ENCODE assay signal across 4 fruit fly cellular contexts in genomic region chr3L:680258-680657, dm6.
TF ChIP-seq lines count a peak whose summit lies in the region.

CG17129 (minus strand) TSS chr3L:680326.

TF ChIP-seq in whole organism, adult, 20 proteins besides CTCF, POLR2A, EP300 and RAD21 (continued from another document):
- TF ChIP-seq toe (GFP tag; optimal IDR thresholded peaks at IDR 0.05; lab: Kevin White, UChicago) (peak; percentile 57), ovo (GFP tag; optimal IDR thresholded peaks at IDR 0.05; lab: Kevin White, UChicago) (no peak)

TF ChIP-seq in whole organism, embryonic, 481 proteins besides CTCF, POLR2A, EP300 and RAD21 (continued from another document and continues in another):
- TF ChIP-seq hbn (GFP tag; IDR thresholded peaks at IDR 0.05; lab: Robert Waterston, UW; ENCODE audit: partially characterized antibody) (peak; percentile 99), CG7271 (tag; optimal IDR thresholded peaks at IDR 0.05; lab: Kevin White, UChicago) (no peak), Lim3 (GFP tag; IDR thresholded peaks at IDR 0.05; lab: Robert Waterston, UW) (no peak), Hr51 (GFP tag; optimal IDR thresholded peaks at IDR 0.05; lab: Kevin White, UChicago) (peak; percentile 50 to 61), CG7963 (GFP tag; IDR thresholded peaks at IDR 0.05; lab: Robert Waterston, UW; ENCODE audit: partially characterized antibody) (peak; percentile 89), cato (GFP tag; optimal IDR thresholded peaks at IDR 0.05; lab: Kevin White, UChicago; ENCODE audit: borderline replicate concordance) (peak; percentile 28), BtbVII (GFP tag; optimal IDR thresholded peaks at IDR 0.05; lab: Kevin White, UChicago) (peak; percentile 32), CG6272 (GFP tag; IDR thresholded peaks at IDR 0.05; lab: Robert Waterston, UW) (peak; percentile 89), CG8924 (tag; optimal IDR thresholded peaks at IDR 0.05; lab: Kevin White, UChicago) (peak; percentile 67), CG8388 (GFP tag; optimal IDR thresholded peaks at IDR 0.05; lab: Kevin White, UChicago) (peak; percentile 68), Antp (GFP tag; optimal IDR thresholded peaks at IDR 0.05; lab: Kevin White, UChicago) (peak; percentile 81), CG9609 (GFP tag; optimal IDR thresholded peaks at IDR 0.05; lab: Kevin White, UChicago) (peak; percentile 78), z (GFP tag; IDR thresholded peaks at IDR 0.05; lab: Robert Waterston, UW) (peak; percentile 97), CG9876 (GFP tag; optimal IDR thresholded peaks at IDR 0.05; lab: Kevin White, UChicago) (peak; percentile 5), pzg (GFP tag; optimal IDR thresholded peaks at IDR 0.05; lab: Kevin White, UChicago) (peak; percentile 66), ranshi (GFP tag; IDR thresholded peaks at IDR 0.05; lab: Robert Waterston, UW) (peak; percentile 72), ara (GFP tag; IDR thresholded peaks at IDR 0.05; lab: Robert Waterston, UW) (peak; percentile 82), sna (GFP tag; IDR thresholded peaks at IDR 0.05; lab: Robert Waterston, UW; ENCODE audit: partially characterized antibody) (peak; percentile 100), otp (GFP tag; IDR thresholded peaks at IDR 0.05; lab: Robert Waterston, UW) (0 out of 3 replicates have a peak, but pooled peaks have one; percentile 45), CG6683 (GFP tag; optimal IDR thresholded peaks at IDR 0.05; lab: Kevin White, UChicago) (peak; percentile 14), ttk (GFP tag; IDR thresholded peaks at IDR 0.05; lab: Robert Waterston, UW) (peak; percentile 73), CG31224 (GFP tag; IDR thresholded peaks at IDR 0.05; lab: Robert Waterston, UW) (peak; percentile 58), dmrt99B (tag; optimal IDR thresholded peaks at IDR 0.05; lab: Kevin White, UChicago) (peak; percentile 63), pnt (GFP tag; optimal IDR thresholded peaks at IDR 0.05; lab: Kevin White, UChicago) (peak; percentile 76), CG32772 (GFP tag; IDR thresholded peaks at IDR 0.05; lab: Robert Waterston, UW) (peak; percentile 67), E2f2 (GFP tag; IDR thresholded peaks at IDR 0.05; lab: Robert Waterston, UW) (peak; percentile 87), caup (GFP tag; optimal IDR thresholded peaks at IDR 0.05; lab: Kevin White, UChicago; ENCODE audit: severe bottlenecking) (peak; percentile 59), pros (GFP tag; optimal IDR thresholded peaks at IDR 0.05; lab: Kevin White, UChicago) (peak; percentile 45), HLH54F (GFP tag; optimal IDR thresholded peaks at IDR 0.05; lab: Kevin White, UChicago) (peak; percentile 76), nerfin-1 (tag; optimal IDR thresholded peaks at IDR 0.05; lab: Kevin White, UChicago) (peak; percentile 73), Hmr (GFP tag; optimal IDR thresholded peaks at IDR 0.05; lab: Kevin White, UChicago) (peak; percentile 65), crol (GFP tag; IDR thresholded peaks at IDR 0.05; lab: Robert Waterston, UW) (no peak), CG11093 (GFP tag; IDR thresholded peaks at IDR 0.05; lab: Robert Waterston, UW) (peak; percentile 22; the same call in 1 of the 3 replicates), aop (GFP tag; IDR thresholded peaks at IDR 0.05; lab: Robert Waterston, UW) (no peak), Mrtf (GFP tag; IDR thresholded peaks at IDR 0.05; lab: Robert Waterston, UW) (peak; percentile 53; the same call in 2 of the 3 replicates), CG8089 (GFP tag; optimal IDR thresholded peaks at IDR 0.05; lab: Kevin White, UChicago) (peak; percentile 75), NfI (GFP tag; optimal IDR thresholded peaks at IDR 0.05; lab: Kevin White, UChicago) (peak; percentile 63), Oli (tag; optimal IDR thresholded peaks at IDR 0.05; lab: Kevin White, UChicago) (peak; percentile 55), CG6689 (GFP tag; IDR thresholded peaks at IDR 0.05; lab: Robert Waterston, UW) (peak; percentile 84), croc (GFP tag; conservative IDR thresholded peaks at IDR 0.05; lab: Robert Waterston, UW) (peak; percentile 66), lmd (GFP tag; IDR thresholded peaks at IDR 0.05; lab: Robert Waterston, UW) (peak; percentile 73), Aef1 (GFP tag; IDR thresholded peaks at IDR 0.05; lab: Robert Waterston, UW) (peak; percentile 76)

TF ChIP-seq in whole organism, prepupa, 60 proteins besides CTCF, POLR2A, EP300 and RAD21 (continued from another document):
- TF ChIP-seq CG34406 (GFP tag; optimal IDR thresholded peaks at IDR 0.05; lab: Kevin White, UChicago) (peak; percentile 27), Hr38 (GFP tag; optimal IDR thresholded peaks at IDR 0.05; lab: Kevin White, UChicago) (no peak), CG11762 (GFP tag; optimal IDR thresholded peaks at IDR 0.05; lab: Kevin White, UChicago; ENCODE audit: insufficient read depth) (no peak), dac (GFP tag; optimal IDR thresholded peaks at IDR 0.05; lab: Kevin White, UChicago) (no peak), ss (GFP tag; optimal IDR thresholded peaks at IDR 0.05; lab: Kevin White, UChicago) (no peak), eg (GFP tag; IDR thresholded peaks at IDR 0.05; lab: Robert Waterston, UW) (no peak), Met (GFP tag; optimal IDR thresholded peaks at IDR 0.05; lab: Kevin White, UChicago) (peak; percentile 70), dsx (GFP tag; optimal IDR thresholded peaks at IDR 0.05; lab: Kevin White, UChicago; ENCODE audit: poor library complexity, severe bottlenecking) (no peak), vri (GFP tag; optimal IDR thresholded peaks at IDR 0.05; lab: Kevin White, UChicago) (peak; percentile 26), CG6163 (GFP tag; IDR thresholded peaks at IDR 0.05; lab: Robert Waterston, UW) (peak; percentile 31; the same call in 1 of the 3 replicates), CG8119 (GFP tag; IDR thresholded peaks at IDR 0.05; lab: Robert Waterston, UW) (no peak), Lpt (GFP tag; optimal IDR thresholded peaks at IDR 0.05; lab: Kevin White, UChicago) (no peak), Eip75B (GFP tag; optimal IDR thresholded peaks at IDR 0.05; lab: Kevin White, UChicago) (no peak), CG6808 (GFP tag; optimal IDR thresholded peaks at IDR 0.05; lab: Kevin White, UChicago) (no peak), esn (GFP tag; optimal IDR thresholded peaks at IDR 0.05; lab: Kevin White, UChicago) (peak; percentile 77), Sox102F (GFP tag; optimal IDR thresholded peaks at IDR 0.05; lab: Kevin White, UChicago) (peak; percentile 59), salr (GFP tag; optimal IDR thresholded peaks at IDR 0.05; lab: Kevin White, UChicago) (no peak), CG11902 (GFP tag; optimal IDR thresholded peaks at IDR 0.05; lab: Kevin White, UChicago) (no peak), Hr4 (GFP tag; optimal IDR thresholded peaks at IDR 0.05; lab: Kevin White, UChicago) (peak; percentile 60), CG3919 (GFP tag; optimal IDR thresholded peaks at IDR 0.05; lab: Kevin White, UChicago) (peak; percentile 17), svp (GFP tag; lab: Kevin White, UChicago) (peak; percentile 63), pdm3 (GFP tag; optimal IDR thresholded peaks at IDR 0.05; lab: Kevin White, UChicago) (peak; percentile 43), CG4318 (GFP tag; optimal IDR thresholded peaks at IDR 0.05; lab: Kevin White, UChicago) (no peak), CG16779 (tag; optimal IDR thresholded peaks at IDR 0.05; lab: Kevin White, UChicago) (no peak), Sox15 (GFP tag; optimal IDR thresholded peaks at IDR 0.05; lab: Kevin White, UChicago) (no peak), CG7368 (GFP tag; optimal IDR thresholded peaks at IDR 0.05; lab: Kevin White, UChicago) (no peak), Eip93F (GFP tag; optimal IDR thresholded peaks at IDR 0.05; lab: Kevin White, UChicago) (no peak), CG10631 (GFP tag; optimal IDR thresholded peaks at IDR 0.05; lab: Kevin White, UChicago) (peak; percentile 52), Eip78C (GFP tag; lab: Kevin White, UChicago) (peak; percentile 70), CG11294 (GFP tag; IDR thresholded peaks at IDR 0.05; lab: Robert Waterston, UW) (peak; percentile 41; the same call in 1 of the 2 replicates), Hr39 (GFP tag; optimal IDR thresholded peaks at IDR 0.05; lab: Kevin White, UChicago) (peak; percentile 74), Ets96B (tag; optimal IDR thresholded peaks at IDR 0.05; lab: Kevin White, UChicago) (peak; percentile 9), CG31627 (GFP tag; optimal IDR thresholded peaks at IDR 0.05; lab: Kevin White, UChicago) (peak; percentile 60), CG32006 (GFP tag; optimal IDR thresholded peaks at IDR 0.05; lab: Kevin White, UChicago) (peak; percentile 27), lz (GFP tag; optimal IDR thresholded peaks at IDR 0.05; lab: Kevin White, UChicago) (peak; percentile 65), CG3032 (tag; optimal IDR thresholded peaks at IDR 0.05; lab: Kevin White, UChicago) (peak; percentile 2), CG8319 (GFP tag; optimal IDR thresholded peaks at IDR 0.05; lab: Kevin White, UChicago) (no peak), Blimp-1 (GFP tag; optimal IDR thresholded peaks at IDR 0.05; lab: Kevin White, UChicago) (peak; percentile 26), achi (GFP tag; optimal IDR thresholded peaks at IDR 0.05; lab: Kevin White, UChicago) (peak; percentile 32), Smox (GFP tag; optimal IDR thresholded peaks at IDR 0.05; lab: Kevin White, UChicago) (peak; percentile 54)

TF ChIP-seq in whole organism, wandering third instar larva, 38 proteins besides CTCF, POLR2A, EP300 and RAD21 (continued from another document):
- peak; percentile 44 for TF ChIP-seq CG32264 (GFP tag; optimal IDR thresholded peaks at IDR 0.05; lab: Kevin White, UChicago)
- TF ChIP-seq Dif (GFP tag; optimal IDR thresholded peaks at IDR 0.05; lab: Kevin White, UChicago; ENCODE audit: partially characterized antibody), result no peak
- TF ChIP-seq woc (GFP tag; optimal IDR thresholded peaks at IDR 0.05; lab: Kevin White, UChicago), result peak; percentile 77
- no peak for TF ChIP-seq Mio (GFP tag; optimal IDR thresholded peaks at IDR 0.05; lab: Kevin White, UChicago)
TF ChIP-seq in whole organism, wandering third instar larva: peak in this region for 22.
